Fruit fly (Drosophila melanogaster): ENCODE results near the gene CG3386.
A peak's percentile ranks its signal among the peaks of the same experiment; 100 is the strongest.

Gene CG3386

dm6 chr3L:681793-682369, 389 bp downstream of the CG3386 start (continued):
- no peak for TF ChIP-seq Drgx (GFP tag; IDR thresholded peaks at IDR 0.05)
- peak; percentile 16; the same call in 1 of the 2 replicates for TF ChIP-seq amos (GFP tag; IDR thresholded peaks at IDR 0.05; ENCODE audit: partially characterized antibody)
- TF ChIP-seq CG7987 (GFP tag; optimal IDR thresholded peaks at IDR 0.05): peak; percentile 9
- peak; percentile 74 for TF ChIP-seq sug (tag; optimal IDR thresholded peaks at IDR 0.05)
- TF ChIP-seq CG10654 (GFP tag; optimal IDR thresholded peaks at IDR 0.05): peak; percentile 1
- no peak for TF ChIP-seq ttk (GFP tag; IDR thresholded peaks at IDR 0.05)
- no peak for TF ChIP-seq CG4328 (GFP tag; optimal IDR thresholded peaks at IDR 0.05)
- TF ChIP-seq Lhr (GFP tag; optimal IDR thresholded peaks at IDR 0.05): peak; percentile 50
- TF ChIP-seq CG30020 (tag; optimal IDR thresholded peaks at IDR 0.05): peak; percentile 10
- peak; percentile 45 for TF ChIP-seq Rfx (GFP tag; IDR thresholded peaks at IDR 0.05)
- TF ChIP-seq CG11085 (GFP tag; IDR thresholded peaks at IDR 0.05): no peak
- TF ChIP-seq Dfd (GFP tag; optimal IDR thresholded peaks at IDR 0.05): no peak
- peak; percentile 32 for TF ChIP-seq HmgD (GFP tag; optimal IDR thresholded peaks at IDR 0.05)
- peak; percentile 4 for TF ChIP-seq CG15269 (tag; optimal IDR thresholded peaks at IDR 0.05)
- peak; percentile 28 for TF ChIP-seq Nf-YB (GFP tag; optimal IDR thresholded peaks at IDR 0.05)
- TF ChIP-seq CG4360 (GFP tag; IDR thresholded peaks at IDR 0.05): 0 out of 2 replicates have a peak, but pooled peaks have one; percentile 28
- peak; percentile 33 for TF ChIP-seq psq (GFP tag; optimal IDR thresholded peaks at IDR 0.05)
- no peak; the same call in 2 of the 3 replicates for TF ChIP-seq otp (GFP tag; IDR thresholded peaks at IDR 0.05)
- peak; percentile 40 for TF ChIP-seq zfh2 (GFP tag; optimal IDR thresholded peaks at IDR 0.05)
- peak; percentile 35 for TF ChIP-seq CG17385 (GFP tag; optimal IDR thresholded peaks at IDR 0.05)
- peak; percentile 29 for TF ChIP-seq CG1792 (GFP tag; optimal IDR thresholded peaks at IDR 0.05)
- TF ChIP-seq run (tag; optimal IDR thresholded peaks at IDR 0.05): no peak
- TF ChIP-seq CG14710 (tag; optimal IDR thresholded peaks at IDR 0.05): peak; percentile 45
- no peak for TF ChIP-seq hbn (GFP tag; IDR thresholded peaks at IDR 0.05; ENCODE audit: partially characterized antibody)
- TF ChIP-seq grn (GFP tag; optimal IDR thresholded peaks at IDR 0.05): peak; percentile 68
- TF ChIP-seq CG1647 (GFP tag; optimal IDR thresholded peaks at IDR 0.05): peak; percentile 9
- no peak for TF ChIP-seq az2 (GFP tag; optimal IDR thresholded peaks at IDR 0.05)
- TF ChIP-seq zfh1 (GFP tag; IDR thresholded peaks at IDR 0.05): 0 out of 3 replicates have a peak, but pooled peaks have one; percentile 36
- no peak for TF ChIP-seq HLHmδ (GFP tag; optimal IDR thresholded peaks at IDR 0.05)
- TF ChIP-seq Ets65A (GFP tag): peak; percentile 91
- TF ChIP-seq MTF-1 (GFP tag; optimal IDR thresholded peaks at IDR 0.05; ENCODE audit: borderline replicate concordance): peak; percentile 42
- no peak for TF ChIP-seq dan (GFP tag; IDR thresholded peaks at IDR 0.05)
- TF ChIP-seq maf-S (GFP tag; optimal IDR thresholded peaks at IDR 0.05): peak; percentile 27
- TF ChIP-seq fu2 (GFP tag; optimal IDR thresholded peaks at IDR 0.05): peak; percentile 37
- peak; percentile 32 for TF ChIP-seq org-1 (GFP tag; optimal IDR thresholded peaks at IDR 0.05)
- peak; percentile 4 for TF ChIP-seq HHEX (GFP tag; optimal IDR thresholded peaks at IDR 0.05)
- TF ChIP-seq tll (GFP tag; optimal IDR thresholded peaks at IDR 0.05): peak in 1 of 2 experiments; percentile 5
- peak; percentile 40 for TF ChIP-seq scrt (GFP tag; optimal IDR thresholded peaks at IDR 0.05)
- peak; percentile 21; the same call in 1 of the 2 replicates for TF ChIP-seq Dref (GFP tag; IDR thresholded peaks at IDR 0.05)
- TF ChIP-seq CG6254 (GFP tag; optimal IDR thresholded peaks at IDR 0.05): no peak
- TF ChIP-seq bcd (GFP tag; optimal IDR thresholded peaks at IDR 0.05): peak; percentile 43
- TF ChIP-seq Hey (tag; optimal IDR thresholded peaks at IDR 0.05): peak; percentile 35
- TF ChIP-seq tap (tag; optimal IDR thresholded peaks at IDR 0.05): peak; percentile 17
- TF ChIP-seq disco-r (GFP tag; optimal IDR thresholded peaks at IDR 0.05): peak; percentile 19
- no peak; the same call in 1 of the 2 replicates for TF ChIP-seq chm (GFP tag; IDR thresholded peaks at IDR 0.05)
- peak; percentile 19; the same call in 1 of the 3 replicates for TF ChIP-seq dysf (GFP tag; IDR thresholded peaks at IDR 0.05)
- no peak for TF ChIP-seq Nf-YA (GFP tag; IDR thresholded peaks at IDR 0.05)
- TF ChIP-seq ewg (GFP tag; optimal IDR thresholded peaks at IDR 0.05): peak; percentile 71
- TF ChIP-seq CG14014 (GFP tag; IDR thresholded peaks at IDR 0.05): peak; percentile 58; the same call in 1 of the 2 replicates
- TF ChIP-seq Atf-2 (GFP tag; optimal IDR thresholded peaks at IDR 0.05): peak; percentile 5
